Worm (Caenorhabditis elegans): ENCODE results near the gene stdh-1.

DNA sequence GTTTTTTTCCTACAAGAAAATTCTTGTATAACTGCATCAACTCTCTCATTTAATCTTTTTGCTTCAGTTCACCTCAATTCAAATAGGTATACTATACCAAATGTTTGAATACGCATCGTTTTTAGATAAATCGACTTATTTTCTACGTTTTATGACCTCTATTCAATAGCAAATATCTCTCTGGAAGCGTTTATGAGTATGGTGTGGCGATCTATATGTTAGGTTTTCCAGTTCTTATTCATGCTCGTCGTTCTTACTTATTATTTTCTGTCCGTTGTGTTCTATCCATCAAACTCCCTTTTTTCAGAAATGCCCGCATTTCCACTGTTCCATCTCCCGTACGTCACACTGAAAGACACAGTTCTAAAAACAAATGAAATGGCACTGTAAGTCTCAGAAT, 25.7 kb upstream of the stdh-1 start, which contains the start of gene T22G5.3:
- no peak for TF ChIP-seq sptf-1 (tag; optimal IDR thresholded peaks at IDR 0.05)
- no peak for TF ChIP-seq unc-62 (GFP tag; optimal IDR thresholded peaks at IDR 0.05)
- no peak for TF ChIP-seq ceh-82 (tag; optimal IDR thresholded peaks at IDR 0.05)
- no peak for TF ChIP-seq F16B12.6 (tag; optimal IDR thresholded peaks at IDR 0.05)
- no peak for TF ChIP-seq nhr-77 (tag; optimal IDR thresholded peaks at IDR 0.05)
- no peak for TF ChIP-seq nhr-11 (tag; optimal IDR thresholded peaks at IDR 0.05)
- TF ChIP-seq nhr-20 (tag; optimal IDR thresholded peaks at IDR 0.05) = no peak
- TF ChIP-seq nhr-28 (tag; optimal IDR thresholded peaks at IDR 0.05) = no peak
- TF ChIP-seq C16A3.4 (tag; optimal IDR thresholded peaks at IDR 0.05) = no peak
- TF ChIP-seq nhr-85 (tag) = no peak
- TF ChIP-seq rnt-1 (tag; optimal IDR thresholded peaks at IDR 0.05) = no peak

Measured in whole organism, L1 larva.